Worm (Caenorhabditis elegans) whole organism, L1 larva: ENCODE data around the gene H03G16.1.
A peak's percentile ranks its signal among the peaks of the same experiment; 100 is the strongest.

Experiments used
- dsc-1 ChIP-seq: sonication (generic microtip); optimal IDR thresholded peaks from 2 replicates; lab custom pipeline; 2016; ENCODE audit warnings: mild to moderate bottlenecking, missing genetic modification characterization, missing compliant biosample characterization
- fkh-8 ChIP-seq: sonication (generic microtip); optimal IDR thresholded peaks from 2 replicates; lab custom pipeline; 2016; ENCODE audit warnings: mild to moderate bottlenecking, missing genetic modification characterization, missing compliant biosample characterization
- grh-1 ChIP-seq: fragments of 200-800 bp; sonication (Bioruptor generic); IDR thresholded peaks from 2 replicates; pipeline ENCODE4 v1.3.6; 2022; ENCODE audit warnings: missing genetic modification reagents, missing genetic modification characterization, missing compliant biosample characterization
- lin-13 ChIP-seq: fragments of 150-350 bp; optimal IDR thresholded peaks from 2 replicates; lab custom pipeline; 2014; ENCODE audit warnings: missing biosample characterization, missing genetic modification reagents, missing genetic modification characterization
- mdl-1 ChIP-seq, 2 experiments: fragments of 150-350 bp; optimal IDR thresholded peaks; 2 replicates each; lab custom pipeline; 2014 to 2017; ENCODE audit warnings: missing biosample characterization in 2 of 2, missing genetic modification characterization in 2 of 2, inconsistent platforms in 1 of 2
- nhr-28 ChIP-seq: fragments of 150-350 bp; optimal IDR thresholded peaks from 2 replicates; lab custom pipeline; 2014; ENCODE audit warnings: missing biosample characterization, missing genetic modification characterization
- pqm-1 ChIP-seq: sonication (generic microtip); optimal IDR thresholded peaks from 3 replicates; lab custom pipeline; 2017; ENCODE audit warnings: missing biosample characterization, missing genetic modification characterization
- sptf-1 ChIP-seq: fragments of 150-350 bp; optimal IDR thresholded peaks from 2 replicates; lab custom pipeline; 2014; ENCODE audit warnings: missing biosample characterization, missing genetic modification characterization
- unc-62 ChIP-seq: fragments of 150-350 bp; optimal IDR thresholded peaks from 2 replicates; lab custom pipeline; 2014; ENCODE audit warnings: missing biosample characterization, missing genetic modification reagents, missing genetic modification characterization

- TF ChIP-seq grh-1 (GFP tag; lab: Robert Waterston, UW) (no peak), nhr-28 (tag; lab: Kevin White, UChicago) (no peak), unc-62 (no peak), mdl-1 (tag; optimal IDR thresholded peaks at IDR 0.05; lab: Kevin White, UChicago) (peak in 1 of 2 experiments; percentile 24), fkh-8 (no peak), pqm-1 (tag; lab: Kevin White, UChicago) (no peak), sptf-1 (no peak), dsc-1 (tag; lab: Kevin White, UChicago) (no peak), lin-13 (GFP tag; lab: Kevin White, UChicago) (no peak)
These were observed 46.8 kb downstream of the H03G16.1 start, which contains the start of gene dhhc-1 for ce11 chrX:15100369-15100963.
